Fruit fly (Drosophila melanogaster): ENCODE measurements around the gene CG7166.

The CG7166 gene

dm6 chr3L:21640815-21641214 is 15.4 kb upstream of the CG7166 start, which contains the start of gene Atox1 (continued):
- TF ChIP-seq chinmo (GFP tag; IDR thresholded peaks at IDR 0.05; ENCODE audit: partially characterized antibody) (0 out of 4 replicates have a peak, but pooled peaks have one; percentile 40), chif (GFP tag; optimal IDR thresholded peaks at IDR 0.05) (peak in 1 of 2 experiments; percentile 33), otp (GFP tag; IDR thresholded peaks at IDR 0.05) (no peak), CG15269 (tag; optimal IDR thresholded peaks at IDR 0.05) (no peak), CG17612 (GFP tag; IDR thresholded peaks at IDR 0.05) (no peak), CG7786 (GFP tag; optimal IDR thresholded peaks at IDR 0.05) (peak; percentile 7), repo (GFP tag; optimal IDR thresholded peaks at IDR 0.05) (peak; percentile 5), Kr (GFP tag; optimal IDR thresholded peaks at IDR 0.05) (no peak), CG7963 (GFP tag; IDR thresholded peaks at IDR 0.05; ENCODE audit: partially characterized antibody) (no peak), Adf1 (GFP tag; IDR thresholded peaks at IDR 0.05) (0 out of 2 replicates have a peak, but pooled peaks have one; percentile 24), eyg (GFP tag; optimal IDR thresholded peaks at IDR 0.05) (no peak), CG1602 (GFP tag; optimal IDR thresholded peaks at IDR 0.05) (no peak), ham (GFP tag; IDR thresholded peaks at IDR 0.05) (no peak), CG15011 (GFP tag; optimal IDR thresholded peaks at IDR 0.05) (no peak), CG32767 (GFP tag; IDR thresholded peaks at IDR 0.05) (no peak), exex (tag; optimal IDR thresholded peaks at IDR 0.05) (no peak), slou (GFP tag; optimal IDR thresholded peaks at IDR 0.05) (no peak), CG11696 (GFP tag; IDR thresholded peaks at IDR 0.05) (no peak), bbx (GFP tag; IDR thresholded peaks at IDR 0.05; ENCODE audit: partially characterized antibody) (no peak), Dad (GFP tag; optimal IDR thresholded peaks at IDR 0.05) (no peak), pan (optimal IDR thresholded peaks at IDR 0.05) (no peak), pan (GFP tag; optimal IDR thresholded peaks at IDR 0.05 in 1 of 2, IDR thresholded peaks at IDR 0.05 in 1 of 2) (no peak), CG10959 (GFP tag; IDR thresholded peaks at IDR 0.05) (no peak), cad (GFP tag; optimal IDR thresholded peaks at IDR 0.05) (peak; percentile 8), unc-4 (GFP tag; IDR thresholded peaks at IDR 0.05; ENCODE audit: partially characterized antibody) (0 out of 2 replicates have a peak, but pooled peaks have one; percentile 15), zf30C (GFP tag; optimal IDR thresholded peaks at IDR 0.05) (peak; percentile 78), zfh1 (GFP tag; IDR thresholded peaks at IDR 0.05) (0 out of 3 replicates have a peak, but pooled peaks have one; percentile 41), CG13123 (GFP tag; optimal IDR thresholded peaks at IDR 0.05) (no peak), da (GFP tag; optimal IDR thresholded peaks at IDR 0.05) (peak; percentile 21), Spps (tag; optimal IDR thresholded peaks at IDR 0.05) (no peak), CG17361 (GFP tag; IDR thresholded peaks at IDR 0.05) (peak; percentile 49; the same call in 1 of the 3 replicates), rib (GFP tag; IDR thresholded peaks at IDR 0.05) (0 out of 2 replicates have a peak, but pooled peaks have one; percentile 36), CG6765 (GFP tag; optimal IDR thresholded peaks at IDR 0.05) (peak; percentile 10), Dip3 (GFP tag; optimal IDR thresholded peaks at IDR 0.05) (no peak), CG5180 (GFP tag; optimal IDR thresholded peaks at IDR 0.05) (no peak), HLH54F (GFP tag; optimal IDR thresholded peaks at IDR 0.05) (no peak), CG12104 (GFP tag; optimal IDR thresholded peaks at IDR 0.05) (peak; percentile 3), crol (GFP tag; IDR thresholded peaks at IDR 0.05) (no peak), CG14667 (GFP tag; IDR thresholded peaks at IDR 0.05) (no peak), her (GFP tag; optimal IDR thresholded peaks at IDR 0.05) (peak; percentile 30), Hmr (GFP tag; optimal IDR thresholded peaks at IDR 0.05) (peak; percentile 89), chn (GFP tag; optimal IDR thresholded peaks at IDR 0.05) (no peak), Dek (tag; optimal IDR thresholded peaks at IDR 0.05) (peak; percentile 52), CG13296 (GFP tag; optimal IDR thresholded peaks at IDR 0.05) (no peak), CG14860 (GFP tag; IDR thresholded peaks at IDR 0.05; ENCODE audit: partially characterized antibody) (no peak), Optix (GFP tag; IDR thresholded peaks at IDR 0.05) (no peak), odd (GFP tag; optimal IDR thresholded peaks at IDR 0.05) (no peak), Ada2b (GFP tag; IDR thresholded peaks at IDR 0.05) (no peak), CG2202 (tag; optimal IDR thresholded peaks at IDR 0.05) (no peak), dm (GFP tag; optimal IDR thresholded peaks at IDR 0.05) (peak; percentile 35), CG2129 (GFP tag; IDR thresholded peaks at IDR 0.05; ENCODE audit: partially characterized antibody) (no peak), pho (GFP tag; optimal IDR thresholded peaks at IDR 0.05) (peak; percentile 67)

All from whole organism, embryonic.